Fruit fly (Drosophila melanogaster) whole organism, embryonic: ENCODE measurements around the gene St2.

ENCODE experiments used
- Asciz ChIP-seq: fragments of 200-800 bp; sonication (Bioruptor generic); optimal IDR thresholded peaks from 2 replicates; lab custom pipeline; 2017; ENCODE audit warnings: missing biosample characterization, mild to moderate bottlenecking, missing genetic modification characterization, missing genetic modification reagents
- Atf-2 ChIP-seq: fragments of 200-800 bp; sonication (Bioruptor generic); optimal IDR thresholded peaks from 2 replicates; lab custom pipeline; 2016; ENCODE audit warnings: missing biosample characterization, missing genetic modification characterization
- BtbVII ChIP-seq: fragments of 200-800 bp; sonication (Bioruptor generic); optimal IDR thresholded peaks from 3 replicates; lab custom pipeline; 2017; ENCODE audit warnings: missing biosample characterization, mild to moderate bottlenecking, missing genetic modification characterization
- CG10147 ChIP-seq: fragments of 200-800 bp; sonication (Bioruptor generic); optimal IDR thresholded peaks from 2 replicates; lab custom pipeline; 2019; ENCODE audit warnings: missing biosample characterization, mild to moderate bottlenecking, missing genetic modification characterization, moderate library complexity
- CG10565 ChIP-seq: fragments of 200-800 bp; sonication (Bioruptor generic); optimal IDR thresholded peaks from 3 replicates; lab custom pipeline; 2016; ENCODE audit warnings: missing biosample characterization, mild to moderate bottlenecking, missing genetic modification characterization
- CG10959 ChIP-seq: fragments of 200-800 bp; sonication (Bioruptor generic); IDR thresholded peaks from 2 replicates; pipeline ENCODE4 v1.3.6; 2022; ENCODE audit warnings: missing biosample characterization, missing genetic modification characterization
- CG10979 ChIP-seq: fragments of 200-800 bp; sonication (Bioruptor generic); optimal IDR thresholded peaks from 2 replicates; lab custom pipeline; 2018; ENCODE audit warnings: missing biosample characterization, mild to moderate bottlenecking, missing genetic modification characterization, moderate library complexity
- CG11093 ChIP-seq: fragments of 200-800 bp; sonication (Bioruptor generic); IDR thresholded peaks from 3 replicates; pipeline ENCODE4 v1.3.6; 2022; ENCODE audit warnings: missing biosample characterization, missing genetic modification characterization
- CG12155 ChIP-seq: fragments of 200-800 bp; sonication (Bioruptor generic); optimal IDR thresholded peaks from 3 replicates; lab custom pipeline; 2016; ENCODE audit warnings: missing biosample characterization, missing genetic modification characterization
- CG12942 ChIP-seq: fragments of 200-800 bp; sonication (Bioruptor generic); optimal IDR thresholded peaks from 3 replicates; lab custom pipeline; 2016; ENCODE audit warnings: missing biosample characterization, missing genetic modification characterization
- CG13123 ChIP-seq: fragments of 200-800 bp; sonication (Bioruptor generic); optimal IDR thresholded peaks from 2 replicates; lab custom pipeline; 2016; ENCODE audit warnings: missing biosample characterization, missing genetic modification characterization
- CG13424 ChIP-seq: fragments of 200-800 bp; sonication (Bioruptor generic); optimal IDR thresholded peaks from 2 replicates; lab custom pipeline; 2019; ENCODE audit warnings: missing biosample characterization, mild to moderate bottlenecking, missing genetic modification characterization, moderate library complexity
- CG14860 ChIP-seq: fragments of 200-800 bp; sonication (Bioruptor generic); IDR thresholded peaks from 3 replicates; pipeline ENCODE4 v1.3.6; 2022; ENCODE audit warnings: missing biosample characterization, missing genetic modification characterization; ENCODE audit not compliant: partially characterized antibody
- CG16863 ChIP-seq: fragments of 200-800 bp; sonication (Bioruptor generic); optimal IDR thresholded peaks from 3 replicates; lab custom pipeline; 2016; ENCODE audit warnings: missing biosample characterization, missing genetic modification characterization
- CG17359 ChIP-seq: fragments of 200-800 bp; sonication (Bioruptor generic); optimal IDR thresholded peaks from 3 replicates; lab custom pipeline; 2018; ENCODE audit warnings: missing biosample characterization, mild to moderate bottlenecking, missing genetic modification characterization, moderate library complexity
- CG17385 ChIP-seq: fragments of 200-800 bp; sonication (Bioruptor generic); optimal IDR thresholded peaks from 3 replicates; lab custom pipeline; 2018; ENCODE audit warnings: missing biosample characterization, mild to moderate bottlenecking, missing genetic modification characterization
- CG1832 ChIP-seq: fragments of 200-800 bp; sonication (Bioruptor generic); optimal IDR thresholded peaks from 2 replicates; lab custom pipeline; 2017; ENCODE audit warnings: missing biosample characterization, mild to moderate bottlenecking, missing genetic modification characterization, inconsistent platforms
- CG2199 ChIP-seq: fragments of 200-800 bp; sonication (Bioruptor generic); IDR thresholded peaks from 3 replicates; pipeline ENCODE4 v1.3.6; 2022; ENCODE audit warnings: missing biosample characterization, missing genetic modification characterization
- CG30431 ChIP-seq: fragments of 200-800 bp; sonication (Bioruptor generic); optimal IDR thresholded peaks from 2 replicates; lab custom pipeline; 2017; ENCODE audit warnings: missing biosample characterization, missing genetic modification characterization
- CG32532 ChIP-seq: fragments of 200-800 bp; sonication (Bioruptor generic); IDR thresholded peaks from 2 replicates; pipeline ENCODE4 v1.3.6; 2022; ENCODE audit warnings: missing biosample characterization, missing genetic modification characterization
- CG4707 ChIP-seq: fragments of 200-800 bp; sonication (Bioruptor generic); optimal IDR thresholded peaks from 2 replicates; lab custom pipeline; 2018; ENCODE audit warnings: missing biosample characterization, mild to moderate bottlenecking, missing genetic modification characterization, moderate library complexity
- CG5953 ChIP-seq: fragments of 200-800 bp; sonication (Bioruptor generic); IDR thresholded peaks from 2 replicates; pipeline ENCODE4 v1.3.6; 2022; ENCODE audit warnings: missing biosample characterization, missing genetic modification characterization
- CG6254 ChIP-seq: fragments of 200-800 bp; sonication (Bioruptor generic); optimal IDR thresholded peaks from 3 replicates; lab custom pipeline; 2017; ENCODE audit warnings: mild to moderate bottlenecking, missing biosample characterization, missing genetic modification reagents, missing genetic modification characterization
- CG7357 ChIP-seq: fragments of 200-800 bp; sonication (Bioruptor generic); IDR thresholded peaks from 3 replicates; pipeline ENCODE4 v1.3.6; 2022; ENCODE audit warnings: missing biosample characterization, missing genetic modification characterization
- CG7987 ChIP-seq: fragments of 200-800 bp; sonication (Bioruptor generic); optimal IDR thresholded peaks from 2 replicates; lab custom pipeline; 2018; ENCODE audit warnings: missing biosample characterization, mild to moderate bottlenecking, missing genetic modification characterization, moderate library complexity
- CG9215 ChIP-seq: fragments of 200-800 bp; sonication (Bioruptor generic); IDR thresholded peaks from 2 replicates; pipeline ENCODE4 v1.3.6; 2022; ENCODE audit warnings: missing biosample characterization, missing genetic modification characterization
- CTCF ChIP-seq: fragments of 200-800 bp; sonication (Bioruptor generic); optimal IDR thresholded peaks from 2 replicates; lab custom pipeline; 2017; ENCODE audit warnings: missing biosample characterization, mild to moderate bottlenecking, missing genetic modification characterization, moderate library complexity
- Chrac-16 ChIP-seq: fragments of 200-800 bp; sonication (Bioruptor generic); optimal IDR thresholded peaks from 3 replicates; lab custom pipeline; 2016; ENCODE audit warnings: missing biosample characterization, missing genetic modification characterization
- D ChIP-seq, 2 experiments: fragments of 200-800 bp in 1 of 2; fragments of >200 bp in 1 of 2; sonication (Bioruptor generic) in 1 of 2; optimal IDR thresholded peaks; 2 replicates in 1 of 2; 3 replicates in 1 of 2; lab custom pipeline; 2017; ENCODE audit warnings: mild to moderate bottlenecking in 1 of 2, missing biosample characterization in 1 of 2, missing genetic modification characterization in 1 of 2, missing genetic modification reagents in 1 of 2
- Fer3 ChIP-seq: fragments of 200-800 bp; sonication (Bioruptor generic); optimal IDR thresholded peaks from 2 replicates; lab custom pipeline; 2018; ENCODE audit warnings: missing biosample characterization, mild to moderate bottlenecking, missing genetic modification characterization, moderate library complexity
- Hmr ChIP-seq: fragments of 200-800 bp; sonication (Bioruptor generic); optimal IDR thresholded peaks from 3 replicates; lab custom pipeline; 2017; ENCODE audit warnings: mild to moderate bottlenecking, missing biosample characterization, missing genetic modification reagents, missing genetic modification characterization
- Med ChIP-seq: fragments of 200-800 bp; sonication (Bioruptor generic); peaks from one replicate; lab custom pipeline; 2016; ENCODE audit warnings: missing biosample characterization, missing genetic modification characterization, mild to moderate bottlenecking, inconsistent platforms, moderate library complexity
- Ravus ChIP-seq: fragments of 200-800 bp; sonication (Bioruptor generic); IDR thresholded peaks from 2 replicates; pipeline ENCODE4 v1.3.6; 2022; ENCODE audit warnings: missing biosample characterization, missing genetic modification characterization
- Sox100B ChIP-seq: fragments of 200-800 bp; sonication (Bioruptor generic); optimal IDR thresholded peaks from 3 replicates; lab custom pipeline; 2018; ENCODE audit warnings: missing biosample characterization, mild to moderate bottlenecking, missing genetic modification characterization
- Ssrp ChIP-seq: fragments of 200-800 bp; sonication (Bioruptor generic); optimal IDR thresholded peaks from 2 replicates; lab custom pipeline; 2018; ENCODE audit warnings: missing biosample characterization, mild to moderate bottlenecking, missing genetic modification characterization, moderate library complexity
- abd-A ChIP-seq: fragments of 200-800 bp; sonication (Bioruptor generic); optimal IDR thresholded peaks from 3 replicates; lab custom pipeline; 2019; ENCODE audit warnings: missing biosample characterization, mild to moderate bottlenecking, missing genetic modification characterization, moderate library complexity
- dmrt99B ChIP-seq: fragments of 200-800 bp; sonication (Bioruptor generic); optimal IDR thresholded peaks from 2 replicates; lab custom pipeline; 2018; ENCODE audit warnings: missing biosample characterization, mild to moderate bottlenecking, missing genetic modification characterization, moderate library complexity
- dpn ChIP-seq, 2 experiments: fragments of 200-800 bp; sonication (Bioruptor generic); optimal IDR thresholded peaks; 3 replicates each; lab custom pipeline; 2016; ENCODE audit warnings: missing biosample characterization in 2 of 2, missing genetic modification characterization in 2 of 2
- dysf ChIP-seq: fragments of 200-800 bp; sonication (Bioruptor generic); IDR thresholded peaks from 3 replicates; pipeline ENCODE4 v1.3.6; 2022; ENCODE audit warnings: missing biosample characterization, missing genetic modification characterization
- eve ChIP-seq, 2 experiments: fragments of >200 bp; optimal IDR thresholded peaks; 2 replicates each; lab custom pipeline; 2017; ENCODE audit warnings: missing biosample characterization in 2 of 2, missing genetic modification characterization in 2 of 2
- gfzf ChIP-seq: fragments of 200-800 bp; sonication (Bioruptor generic); optimal IDR thresholded peaks from 2 replicates; lab custom pipeline; 2016; ENCODE audit warnings: missing biosample characterization, mild to moderate bottlenecking, missing genetic modification characterization, moderate library complexity
- gro ChIP-seq: fragments of 200-800 bp; sonication (Bioruptor generic); optimal IDR thresholded peaks from 2 replicates; lab custom pipeline; 2016; ENCODE audit warnings: missing biosample characterization, missing genetic modification characterization
- ham ChIP-seq: fragments of 200-800 bp; sonication (Bioruptor generic); IDR thresholded peaks from 2 replicates; pipeline ENCODE4 v1.3.6; 2022; ENCODE audit warnings: missing biosample characterization, missing genetic modification characterization
- hkb ChIP-seq, 2 experiments: fragments of 200-800 bp in 1 of 2; fragments of >200 bp in 1 of 2; sonication (Bioruptor generic) in 1 of 2; IDR thresholded peaks in 1 of 2; optimal IDR thresholded peaks in 1 of 2; 2 replicates each; pipeline versions ENCODE4 v1.3.6 to Lab custom; 2017 to 2022; ENCODE audit warnings: missing biosample characterization in 1 of 2, missing genetic modification characterization in 1 of 2
- knrl ChIP-seq: fragments of 200-800 bp; sonication (Bioruptor generic); IDR thresholded peaks from 3 replicates; pipeline ENCODE4 v1.3.6; 2022; ENCODE audit warnings: missing biosample characterization, missing genetic modification characterization; ENCODE audit not compliant: partially characterized antibody
- lilli ChIP-seq: fragments of 200-800 bp; sonication (Bioruptor generic); optimal IDR thresholded peaks from 3 replicates; lab custom pipeline; 2016; ENCODE audit warnings: missing biosample characterization, missing genetic modification characterization
- nmo ChIP-seq: fragments of 200-800 bp; sonication (Bioruptor generic); optimal IDR thresholded peaks from 2 replicates; lab custom pipeline; 2018; ENCODE audit warnings: missing biosample characterization, mild to moderate bottlenecking, missing genetic modification characterization, moderate library complexity
- nom ChIP-seq: fragments of 200-800 bp; sonication (Bioruptor generic); optimal IDR thresholded peaks from 2 replicates; lab custom pipeline; 2017; ENCODE audit warnings: missing biosample characterization, missing genetic modification characterization, mild to moderate bottlenecking, moderate library complexity, missing genetic modification reagents
- tio ChIP-seq: fragments of 200-800 bp; sonication (Bioruptor generic); optimal IDR thresholded peaks from 2 replicates; lab custom pipeline; 2017; ENCODE audit warnings: missing biosample characterization, missing genetic modification characterization, inconsistent platforms
- vvl ChIP-seq: fragments of 200-800 bp; sonication (Bioruptor generic); IDR thresholded peaks from 2 replicates; pipeline ENCODE4 v1.3.6; 2022; ENCODE audit warnings: missing biosample characterization, missing genetic modification characterization

The St2 gene

dm6 chr3R:9229996-9230601 lies 21.5 kb upstream of the St2 start (continued):
- TF ChIP-seq nom (GFP tag; lab: Kevin White, UChicago) (no peak), dysf (no peak), CG7987 (GFP tag; lab: Kevin White, UChicago) (no peak), CG12155 (GFP tag; lab: Kevin White, UChicago) (peak; percentile 2), CG10979 (tag; lab: Kevin White, UChicago) (peak; percentile 25), BtbVII (GFP tag; lab: Kevin White, UChicago) (peak; percentile 2), Med (GFP tag; lab: Kevin White, UChicago) (peak; percentile 56), nmo (GFP tag; lab: Kevin White, UChicago) (peak; percentile 1), Fer3 (tag; lab: Kevin White, UChicago) (no peak), CG4707 (GFP tag; lab: Kevin White, UChicago) (no peak), hkb (optimal IDR thresholded peaks at IDR 0.05; lab: Kevin White, UChicago) (no peak), hkb (GFP tag; IDR thresholded peaks at IDR 0.05; lab: Robert Waterston, UW) (peak; percentile 37; the same call in 1 of the 2 replicates), CG2199 (GFP tag; lab: Robert Waterston, UW) (no peak), Hmr (GFP tag; lab: Kevin White, UChicago) (no peak), CG16863 (GFP tag; lab: Kevin White, UChicago) (peak; percentile 16), gfzf (GFP tag; lab: Kevin White, UChicago) (no peak), Ravus (GFP tag; lab: Robert Waterston, UW) (no peak), CG13424 (no peak), dpn (GFP tag; optimal IDR thresholded peaks at IDR 0.05; lab: Kevin White, UChicago) (no peak), dmrt99B (tag; lab: Kevin White, UChicago) (no peak), CG6254 (GFP tag; lab: Kevin White, UChicago) (no peak), CG11093 (GFP tag; lab: Robert Waterston, UW) (no peak), vvl (GFP tag; lab: Robert Waterston, UW) (no peak), CG10565 (GFP tag; lab: Kevin White, UChicago) (no peak), CG5953 (GFP tag; lab: Robert Waterston, UW) (no peak), ham (GFP tag; lab: Robert Waterston, UW) (no peak), gro (no peak), Chrac-16 (GFP tag; lab: Kevin White, UChicago) (peak; percentile 5), CG30431 (GFP tag; lab: Kevin White, UChicago) (no peak), CG9215 (GFP tag; lab: Robert Waterston, UW) (no peak), lilli (GFP tag; lab: Kevin White, UChicago) (peak; percentile 12), D (optimal IDR thresholded peaks at IDR 0.05; lab: Kevin White, UChicago) (no peak), D (GFP tag; optimal IDR thresholded peaks at IDR 0.05; lab: Kevin White, UChicago) (no peak), CG10147 (GFP tag; lab: Kevin White, UChicago) (no peak), CTCF (GFP tag; lab: Kevin White, UChicago) (no peak), abd-A (no peak), Sox100B (GFP tag; lab: Kevin White, UChicago) (no peak), CG10959 (no peak), eve (GFP tag; optimal IDR thresholded peaks at IDR 0.05; lab: Kevin White, UChicago) (peak in 1 of 2 experiments; percentile 10), CG17359 (tag; lab: Kevin White, UChicago) (peak; percentile 24), CG13123 (GFP tag; lab: Kevin White, UChicago) (no peak), tio (GFP tag; lab: Kevin White, UChicago) (no peak), knrl (GFP tag; lab: Robert Waterston, UW) (no peak), CG12942 (GFP tag; lab: Kevin White, UChicago) (no peak), CG14860 (GFP tag; lab: Robert Waterston, UW) (no peak), Asciz (peak; percentile 22), Atf-2 (no peak), Ssrp (no peak), CG17385 (GFP tag; lab: Kevin White, UChicago) (peak; percentile 69), CG1832 (GFP tag; lab: Kevin White, UChicago) (no peak), CG32532 (GFP tag; lab: Robert Waterston, UW) (no peak), CG7357 (GFP tag; lab: Robert Waterston, UW) (no peak)
